Fruit fly (Drosophila melanogaster) whole organism, adult: ENCODE results near the gene MTF-1.

ENCODE experiments used
- Clk ChIP-seq: fragments of 200-800 bp; sonication (Bioruptor generic); optimal IDR thresholded peaks from 2 replicates; lab custom pipeline; 2017; ENCODE audit warnings: missing biosample characterization, missing genetic modification characterization
- Hr96 ChIP-seq: fragments of 200-800 bp; sonication (Bioruptor generic); optimal IDR thresholded peaks from 2 replicates; lab custom pipeline; 2016; ENCODE audit warnings: missing biosample characterization, missing genetic modification characterization
- ovo ChIP-seq: fragments of 200-800 bp; sonication (Bioruptor generic); optimal IDR thresholded peaks from 2 replicates; lab custom pipeline; 2016; ENCODE audit warnings: missing biosample characterization, missing genetic modification characterization
- tj ChIP-seq: fragments of 200-800 bp; sonication (Bioruptor generic); optimal IDR thresholded peaks from 3 replicates; lab custom pipeline; 2017; ENCODE audit warnings: missing biosample characterization, mild to moderate bottlenecking, missing genetic modification characterization, moderate library complexity

dm6 chr3L:9380344-9380849, 49.7 kb upstream of the MTF-1 start:
- TF ChIP-seq tj (no peak), ovo (GFP tag; lab: Kevin White, UChicago) (no peak), Hr96 (GFP tag; lab: Kevin White, UChicago) (no peak), Clk (no peak)
